Fruit fly (Drosophila melanogaster) whole organism, embryonic: Measurements from ENCODE around the gene CG34300.

ENCODE experiments used
- Blimp-1 ChIP-seq: fragments of 200-800 bp; sonication (Bioruptor generic); optimal IDR thresholded peaks from 3 replicates; lab custom pipeline; 2018; ENCODE audit warnings: missing biosample characterization, missing genetic modification characterization, mild to moderate bottlenecking, moderate library complexity, missing genetic modification reagents
- CG10543 ChIP-seq: fragments of 200-800 bp; sonication (Bioruptor generic); optimal IDR thresholded peaks from 3 replicates; lab custom pipeline; 2017; ENCODE audit warnings: missing biosample characterization, mild to moderate bottlenecking, missing genetic modification characterization, moderate library complexity
- CG11560 ChIP-seq: fragments of 200-800 bp; sonication (Bioruptor generic); IDR thresholded peaks from 3 replicates; pipeline ENCODE4 v1.3.6; 2022; ENCODE audit warnings: missing biosample characterization, missing genetic modification characterization
- CG12659 ChIP-seq: fragments of 200-800 bp; sonication (Bioruptor generic); optimal IDR thresholded peaks from 3 replicates; lab custom pipeline; 2017; ENCODE audit warnings: mild to moderate bottlenecking, missing biosample characterization, missing genetic modification reagents, missing genetic modification characterization
- CG16815 ChIP-seq: fragments of 200-800 bp; sonication (Bioruptor generic); optimal IDR thresholded peaks from 3 replicates; lab custom pipeline; 2017; ENCODE audit warnings: missing biosample characterization, mild to moderate bottlenecking, missing genetic modification characterization
- CG16863 ChIP-seq: fragments of 200-800 bp; sonication (Bioruptor generic); optimal IDR thresholded peaks from 3 replicates; lab custom pipeline; 2016; ENCODE audit warnings: missing biosample characterization, missing genetic modification characterization
- CG32532 ChIP-seq: fragments of 200-800 bp; sonication (Bioruptor generic); IDR thresholded peaks from 2 replicates; pipeline ENCODE4 v1.3.6; 2022; ENCODE audit warnings: missing biosample characterization, missing genetic modification characterization
- CG32772 ChIP-seq: fragments of 200-800 bp; sonication (Bioruptor generic); IDR thresholded peaks from 2 replicates; pipeline ENCODE4 v1.3.6; 2022; ENCODE audit warnings: missing biosample characterization, missing genetic modification characterization
- CG3407 ChIP-seq: fragments of 200-800 bp; sonication (Bioruptor generic); optimal IDR thresholded peaks from 2 replicates; lab custom pipeline; 2018; ENCODE audit warnings: missing biosample characterization, mild to moderate bottlenecking, missing genetic modification characterization
- CG4360 ChIP-seq: fragments of 200-800 bp; sonication (Bioruptor generic); IDR thresholded peaks from 2 replicates; pipeline ENCODE4 v1.3.6; 2022; ENCODE audit warnings: missing biosample characterization, missing genetic modification characterization
- CG4820 ChIP-seq: fragments of 200-800 bp; sonication (Bioruptor generic); optimal IDR thresholded peaks from 3 replicates; lab custom pipeline; 2016; ENCODE audit warnings: missing biosample characterization, missing genetic modification characterization
- CG4854 ChIP-seq: fragments of 200-800 bp; sonication (Bioruptor generic); optimal IDR thresholded peaks from 2 replicates; lab custom pipeline; 2016; ENCODE audit warnings: missing biosample characterization, missing genetic modification characterization, inconsistent platforms
- CG6254 ChIP-seq: fragments of 200-800 bp; sonication (Bioruptor generic); optimal IDR thresholded peaks from 3 replicates; lab custom pipeline; 2017; ENCODE audit warnings: mild to moderate bottlenecking, missing biosample characterization, missing genetic modification reagents, missing genetic modification characterization
- CG6689 ChIP-seq: fragments of 200-800 bp; sonication (Bioruptor generic); IDR thresholded peaks from 2 replicates; pipeline ENCODE4 v1.3.6; 2022; ENCODE audit warnings: missing biosample characterization, missing genetic modification characterization
- CG7556 ChIP-seq: fragments of 200-800 bp; sonication (Bioruptor generic); optimal IDR thresholded peaks from 2 replicates; lab custom pipeline; 2017; ENCODE audit warnings: missing biosample characterization, mild to moderate bottlenecking, missing genetic modification characterization
- CG7928 ChIP-seq: fragments of 200-800 bp; sonication (Bioruptor generic); optimal IDR thresholded peaks from 2 replicates; lab custom pipeline; 2017; ENCODE audit warnings: missing biosample characterization, mild to moderate bottlenecking, missing genetic modification characterization
- CG8924 ChIP-seq: fragments of 200-800 bp; optimal IDR thresholded peaks from 3 replicates; lab custom pipeline; 2019; ENCODE audit warnings: missing biosample characterization, mild to moderate bottlenecking, missing genetic modification characterization, moderate library complexity
- CG9876 ChIP-seq: fragments of 200-800 bp; sonication (Bioruptor generic); optimal IDR thresholded peaks from 2 replicates; lab custom pipeline; 2016; ENCODE audit warnings: missing biosample characterization, missing genetic modification characterization
- Chrac-16 ChIP-seq: fragments of 200-800 bp; sonication (Bioruptor generic); optimal IDR thresholded peaks from 3 replicates; lab custom pipeline; 2016; ENCODE audit warnings: missing biosample characterization, missing genetic modification characterization
- CoRest ChIP-seq: fragments of 200-800 bp; sonication (Bioruptor generic); optimal IDR thresholded peaks from 3 replicates; lab custom pipeline; 2018; ENCODE audit warnings: missing biosample characterization, mild to moderate bottlenecking, missing genetic modification characterization, moderate library complexity
- Drgx ChIP-seq: fragments of 200-800 bp; sonication (Bioruptor generic); IDR thresholded peaks from 2 replicates; pipeline ENCODE4 v1.3.6; 2022; ENCODE audit warnings: missing biosample characterization, missing genetic modification characterization
- Fer1 ChIP-seq: fragments of 200-800 bp; sonication (Bioruptor generic); optimal IDR thresholded peaks from 2 replicates; lab custom pipeline; 2017; ENCODE audit warnings: missing biosample characterization, mild to moderate bottlenecking, missing genetic modification characterization
- Fer2 ChIP-seq: fragments of 200-800 bp; sonication (Bioruptor generic); optimal IDR thresholded peaks from 2 replicates; lab custom pipeline; 2018; ENCODE audit warnings: missing biosample characterization, mild to moderate bottlenecking, missing genetic modification characterization, moderate library complexity
- HLH54F ChIP-seq: fragments of 200-800 bp; sonication (Bioruptor generic); optimal IDR thresholded peaks from 3 replicates; lab custom pipeline; 2016; ENCODE audit warnings: missing biosample characterization, missing genetic modification characterization
- Nf-YB ChIP-seq: fragments of 200-800 bp; sonication (Bioruptor generic); optimal IDR thresholded peaks from 3 replicates; lab custom pipeline; 2019; ENCODE audit warnings: missing biosample characterization, mild to moderate bottlenecking, missing genetic modification characterization, moderate library complexity
- NfI ChIP-seq: fragments of 200-800 bp; sonication (Bioruptor generic); optimal IDR thresholded peaks from 3 replicates; lab custom pipeline; 2018; ENCODE audit warnings: missing biosample characterization, mild to moderate bottlenecking, missing genetic modification characterization, moderate library complexity
- Oli ChIP-seq: fragments of 200-800 bp; sonication (Bioruptor generic); optimal IDR thresholded peaks from 2 replicates; lab custom pipeline; 2018; ENCODE audit warnings: missing biosample characterization, mild to moderate bottlenecking, missing genetic modification characterization, moderate library complexity
- PHDP ChIP-seq: fragments of 200-800 bp; sonication (Bioruptor generic); optimal IDR thresholded peaks from 3 replicates; lab custom pipeline; 2018; ENCODE audit warnings: missing biosample characterization, mild to moderate bottlenecking, missing genetic modification characterization, moderate library complexity
- Sox102F ChIP-seq: fragments of 200-800 bp; sonication (Bioruptor generic); optimal IDR thresholded peaks from 2 replicates; lab custom pipeline; 2018; ENCODE audit warnings: missing biosample characterization, mild to moderate bottlenecking, missing genetic modification characterization, moderate library complexity
- Sry-δ ChIP-seq: fragments of 200-800 bp; sonication (Bioruptor generic); optimal IDR thresholded peaks from 2 replicates; lab custom pipeline; 2016; ENCODE audit warnings: missing biosample characterization, missing genetic modification characterization
- Ssrp ChIP-seq: fragments of 200-800 bp; sonication (Bioruptor generic); optimal IDR thresholded peaks from 2 replicates; lab custom pipeline; 2018; ENCODE audit warnings: missing biosample characterization, mild to moderate bottlenecking, missing genetic modification characterization, moderate library complexity
- Xrp1 ChIP-seq: fragments of 200-800 bp; sonication (Bioruptor generic); IDR thresholded peaks from 2 replicates; pipeline ENCODE4 v1.3.6; 2022; ENCODE audit warnings: missing biosample characterization, missing genetic modification characterization
- ap ChIP-seq: fragments of 200-800 bp; sonication (Bioruptor generic); IDR thresholded peaks from 2 replicates; pipeline ENCODE4 v1.3.6; 2022; ENCODE audit warnings: missing biosample characterization, missing genetic modification characterization
- ase ChIP-seq: fragments of 200-800 bp; sonication (Bioruptor generic); IDR thresholded peaks from 3 replicates; pipeline ENCODE4 v1.3.6; 2022; ENCODE audit warnings: missing biosample characterization, missing genetic modification characterization
- bcd ChIP-seq: fragments of 200-800 bp; sonication (Bioruptor generic); optimal IDR thresholded peaks from 2 replicates; lab custom pipeline; 2017; ENCODE audit warnings: missing biosample characterization, mild to moderate bottlenecking, missing genetic modification characterization
- da ChIP-seq: fragments of 200-800 bp; sonication (Bioruptor generic); optimal IDR thresholded peaks from 2 replicates; lab custom pipeline; 2016; ENCODE audit warnings: missing biosample characterization, missing genetic modification characterization
- dmrt99B ChIP-seq: fragments of 200-800 bp; sonication (Bioruptor generic); optimal IDR thresholded peaks from 2 replicates; lab custom pipeline; 2018; ENCODE audit warnings: missing biosample characterization, mild to moderate bottlenecking, missing genetic modification characterization, moderate library complexity
- en ChIP-seq: fragments of 200-800 bp; sonication (Bioruptor generic); optimal IDR thresholded peaks from 2 replicates; lab custom pipeline; 2016; ENCODE audit warnings: missing biosample characterization, missing genetic modification characterization
- eve ChIP-seq, 2 experiments: fragments of >200 bp; optimal IDR thresholded peaks; 2 replicates each; lab custom pipeline; 2017; ENCODE audit warnings: missing biosample characterization in 2 of 2, missing genetic modification characterization in 2 of 2
- ewg ChIP-seq: fragments of 200-800 bp; sonication (Bioruptor generic); optimal IDR thresholded peaks from 3 replicates; lab custom pipeline; 2017; ENCODE audit warnings: mild to moderate bottlenecking, missing biosample characterization, missing genetic modification reagents, missing genetic modification characterization
- fd64A ChIP-seq: fragments of 200-800 bp; sonication (Bioruptor generic); optimal IDR thresholded peaks from 3 replicates; lab custom pipeline; 2018; ENCODE audit warnings: missing biosample characterization, mild to moderate bottlenecking, missing genetic modification characterization
- grau ChIP-seq: fragments of 200-800 bp; optimal IDR thresholded peaks from 3 replicates; lab custom pipeline; 2019; ENCODE audit warnings: missing biosample characterization, mild to moderate bottlenecking, missing genetic modification characterization, moderate library complexity
- jing ChIP-seq: fragments of 200-800 bp; sonication (Bioruptor generic); optimal IDR thresholded peaks from 2 replicates; lab custom pipeline; 2018; ENCODE audit warnings: missing biosample characterization, mild to moderate bottlenecking, missing genetic modification characterization
- lilli ChIP-seq: fragments of 200-800 bp; sonication (Bioruptor generic); optimal IDR thresholded peaks from 3 replicates; lab custom pipeline; 2016; ENCODE audit warnings: missing biosample characterization, missing genetic modification characterization
- lmd ChIP-seq: fragments of 200-800 bp; sonication (Bioruptor generic); IDR thresholded peaks from 2 replicates; pipeline ENCODE4 v1.3.6; 2022; ENCODE audit warnings: missing biosample characterization, missing genetic modification characterization
- lola ChIP-seq, 3 experiments: fragments of >200 bp in 2 of 3; fragments of 200-800 bp in 1 of 3; sonication (Bioruptor generic) in 1 of 3; optimal IDR thresholded peaks; 2 replicates each; lab custom pipeline; 2017 to 2019; ENCODE audit warnings: missing biosample characterization in 3 of 3, missing genetic modification characterization in 3 of 3, mild to moderate bottlenecking in 1 of 3, moderate library complexity in 1 of 3
- nom ChIP-seq: fragments of 200-800 bp; sonication (Bioruptor generic); optimal IDR thresholded peaks from 2 replicates; lab custom pipeline; 2017; ENCODE audit warnings: missing biosample characterization, missing genetic modification characterization, mild to moderate bottlenecking, moderate library complexity, missing genetic modification reagents
- ro ChIP-seq: fragments of 200-800 bp; sonication (Bioruptor generic); IDR thresholded peaks from 2 replicates; pipeline ENCODE4 v1.3.6; 2022; ENCODE audit warnings: missing biosample characterization, missing genetic modification characterization
- toy ChIP-seq: fragments of 200-800 bp; sonication (Bioruptor generic); IDR thresholded peaks from 2 replicates; pipeline ENCODE4 v1.3.6; 2022; ENCODE audit warnings: missing biosample characterization, missing genetic modification characterization
- ttk ChIP-seq: fragments of 200-800 bp; sonication (Bioruptor generic); IDR thresholded peaks from 2 replicates; pipeline ENCODE4 v2.1.2; 2022; ENCODE audit warnings: missing biosample characterization, missing genetic modification characterization

The CG34300 gene

DNA sequence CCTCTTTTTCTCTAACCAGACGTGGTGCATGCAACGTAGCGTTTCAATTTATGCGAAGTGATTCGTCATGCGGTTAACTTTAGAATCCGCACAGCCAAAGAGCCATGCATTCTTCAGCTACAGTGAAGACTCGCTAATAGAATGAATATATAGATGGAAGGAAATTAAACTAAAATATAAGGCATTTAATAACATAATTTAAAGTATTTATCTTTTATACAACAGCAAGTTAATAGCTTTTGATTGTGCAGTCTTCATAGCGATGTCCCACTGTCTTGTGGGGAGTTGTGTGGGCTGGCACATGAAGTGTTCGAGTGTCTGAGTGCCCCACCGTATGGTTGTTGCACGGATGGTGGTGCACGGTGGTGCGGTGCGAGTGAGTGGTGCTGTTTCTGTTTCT lies 41.0 kb downstream of the CG34300 start (continued):
- TF ChIP-seq Drgx (GFP tag; lab: Robert Waterston, UW): peak; percentile 98
- TF ChIP-seq lola (GFP tag; optimal IDR thresholded peaks at IDR 0.05; lab: Kevin White, UChicago): peak in 1 of 3 experiments; percentile 53
- no peak for TF ChIP-seq CG7928 (GFP tag; lab: Kevin White, UChicago)
- TF ChIP-seq dmrt99B: peak; percentile 71
- TF ChIP-seq Fer1 (GFP tag; lab: Kevin White, UChicago): no peak
- no peak for TF ChIP-seq CG9876 (GFP tag; lab: Kevin White, UChicago)
- no peak for TF ChIP-seq fd64A
- no peak for TF ChIP-seq Fer2
- TF ChIP-seq eve (GFP tag; optimal IDR thresholded peaks at IDR 0.05; lab: Kevin White, UChicago): peak in 1 of 2 experiments; percentile 26
- peak; percentile 40; the same call in 1 of the 2 replicates for TF ChIP-seq CG4360 (GFP tag; lab: Robert Waterston, UW)
- no peak for TF ChIP-seq HLH54F
- TF ChIP-seq toy: 0 out of 2 replicates have a peak, but pooled peaks have one; percentile 18
- peak; percentile 76 for TF ChIP-seq CG32772 (GFP tag; lab: Robert Waterston, UW)
- peak; percentile 8 for TF ChIP-seq lilli (GFP tag; lab: Kevin White, UChicago)
- peak; percentile 36 for TF ChIP-seq CG4820 (GFP tag; lab: Kevin White, UChicago)
- TF ChIP-seq bcd (GFP tag; lab: Kevin White, UChicago): peak; percentile 43
- TF ChIP-seq Oli (tag; lab: Kevin White, UChicago): peak; percentile 69
- TF ChIP-seq CG16815 (GFP tag; lab: Kevin White, UChicago): peak; percentile 31
- TF ChIP-seq jing (GFP tag; lab: Kevin White, UChicago): peak; percentile 50
- TF ChIP-seq ase (GFP tag; lab: Robert Waterston, UW): peak; percentile 67; the same call in 2 of the 3 replicates
- peak; percentile 55 for TF ChIP-seq CG3407 (GFP tag; lab: Kevin White, UChicago)
- peak; percentile 61 for TF ChIP-seq CG6689 (GFP tag; lab: Robert Waterston, UW)
- TF ChIP-seq CG6254 (GFP tag; lab: Kevin White, UChicago): peak; percentile 24
- peak; percentile 31 for TF ChIP-seq CG7556 (GFP tag; lab: Kevin White, UChicago)
- TF ChIP-seq CG10543 (GFP tag; lab: Kevin White, UChicago): no peak
- TF ChIP-seq Xrp1 (GFP tag; lab: Robert Waterston, UW): peak; percentile 74
- TF ChIP-seq CG8924 (tag; lab: Kevin White, UChicago): peak; percentile 47
- peak; percentile 58 for TF ChIP-seq Blimp-1 (GFP tag; lab: Kevin White, UChicago)
- peak; percentile 58 for TF ChIP-seq Ssrp (tag; lab: Kevin White, UChicago)
- TF ChIP-seq CG4854 (GFP tag; lab: Kevin White, UChicago): no peak
- peak; percentile 42; the same call in 1 of the 3 replicates for TF ChIP-seq CG11560 (tag; lab: Robert Waterston, UW)
- peak; percentile 58 for TF ChIP-seq PHDP (tag; lab: Kevin White, UChicago)
- TF ChIP-seq ap (GFP tag; lab: Robert Waterston, UW): 0 out of 2 replicates have a peak, but pooled peaks have one; percentile 39
- TF ChIP-seq Chrac-16 (GFP tag; lab: Kevin White, UChicago): peak; percentile 41
- no peak for TF ChIP-seq da (GFP tag; lab: Kevin White, UChicago)
- TF ChIP-seq CG12659 (GFP tag; lab: Kevin White, UChicago): peak; percentile 14
- peak; percentile 1 for TF ChIP-seq CG16863 (GFP tag; lab: Kevin White, UChicago)
- TF ChIP-seq nom (GFP tag; lab: Kevin White, UChicago): peak; percentile 93
- TF ChIP-seq Nf-YB (GFP tag; lab: Kevin White, UChicago): peak; percentile 38
- peak; percentile 58 for TF ChIP-seq lmd
- TF ChIP-seq Sry-δ (GFP tag; lab: Kevin White, UChicago): no peak
- peak; percentile 79 for TF ChIP-seq Sox102F (GFP tag; lab: Kevin White, UChicago)
- peak; percentile 88 for TF ChIP-seq grau (tag; lab: Kevin White, UChicago)
- TF ChIP-seq ewg (GFP tag; lab: Kevin White, UChicago): peak; percentile 53
- TF ChIP-seq en (GFP tag; lab: Kevin White, UChicago): no peak
- TF ChIP-seq ro: peak; percentile 45; the same call in 1 of the 2 replicates
- peak; percentile 30 for TF ChIP-seq NfI (GFP tag; lab: Kevin White, UChicago)
- TF ChIP-seq CoRest (tag; lab: Kevin White, UChicago): peak; percentile 55
- TF ChIP-seq CG32532: peak; percentile 24; the same call in 1 of the 2 replicates
- TF ChIP-seq ttk (GFP tag; lab: Robert Waterston, UW): peak; percentile 69; the same call in 1 of the 2 replicates
